Worm (Caenorhabditis elegans) whole organism, L1 larva: ENCODE data around the gene acp-5.

Experiments
- C04F5.9 ChIP-seq: sonication (generic microtip); optimal IDR thresholded peaks from 2 replicates; lab custom pipeline; 2016; ENCODE audit warnings: missing genetic modification characterization, missing compliant biosample characterization
- C16A3.4 ChIP-seq: fragments of 150-350 bp; optimal IDR thresholded peaks from 2 replicates; lab custom pipeline; 2014; ENCODE audit warnings: missing biosample characterization, missing genetic modification characterization
- C34B4.2 ChIP-seq: sonication (generic microtip); optimal IDR thresholded peaks from 2 replicates; lab custom pipeline; 2017; ENCODE audit warnings: mild to moderate bottlenecking, missing genetic modification characterization, missing compliant biosample characterization
- F16B12.6 ChIP-seq: fragments of 150-350 bp; optimal IDR thresholded peaks from 2 replicates; lab custom pipeline; 2014; ENCODE audit warnings: missing biosample characterization, missing genetic modification characterization
- alr-1 ChIP-seq: fragments of 200-800 bp; sonication (Bioruptor generic); optimal IDR thresholded peaks from 2 replicates; lab custom pipeline; 2018; ENCODE audit warnings: borderline replicate concordance, mild to moderate bottlenecking, missing genetic modification characterization, missing compliant biosample characterization
- ceh-8 ChIP-seq: fragments of 200-800 bp; sonication (Bioruptor generic); optimal IDR thresholded peaks from 2 replicates; lab custom pipeline; 2018; ENCODE audit warnings: mild to moderate bottlenecking, missing genetic modification characterization, moderate library complexity, missing compliant biosample characterization
- ceh-82 ChIP-seq, 3 experiments: fragments of 150-350 bp in 1 of 3; sonication (generic microtip) in 2 of 3; optimal IDR thresholded peaks; 2 replicates each; lab custom pipeline; 2014 to 2017; ENCODE audit warnings: missing biosample characterization in 3 of 3, missing genetic modification characterization in 3 of 3
- efl-3 ChIP-seq: fragments of 200-800 bp; sonication (Bioruptor generic); optimal IDR thresholded peaks from 2 replicates; lab custom pipeline; 2018; ENCODE audit warnings: mild to moderate bottlenecking, missing genetic modification characterization, missing compliant biosample characterization
- egl-27 ChIP-seq, 2 experiments: fragments of 150-350 bp in 1 of 2; sonication (generic microtip); optimal IDR thresholded peaks; 3 replicates each; lab custom pipeline; 2017 to 2018; ENCODE audit warnings: missing biosample characterization in 2 of 2, missing genetic modification characterization in 2 of 2, missing genetic modification reagents in 2 of 2
- elt-3 ChIP-seq, 6 experiments: fragments of 150-350 bp in 1 of 6; sonication (generic microtip); optimal IDR thresholded peaks; 2 replicates each; lab custom pipeline; 2017 to 2018; ENCODE audit warnings: missing biosample characterization in 6 of 6, missing genetic modification characterization in 6 of 6, inconsistent platforms in 1 of 6
- fkh-10 ChIP-seq: sonication (generic microtip); optimal IDR thresholded peaks from 2 replicates; lab custom pipeline; 2017; ENCODE audit warnings: missing biosample characterization, missing genetic modification reagents, missing genetic modification characterization
- fkh-4 ChIP-seq: sonication (generic microtip); optimal IDR thresholded peaks from 2 replicates; lab custom pipeline; 2016; ENCODE audit warnings: missing compliant biosample characterization, missing genetic modification characterization, borderline replicate concordance
- fkh-8 ChIP-seq: sonication (generic microtip); optimal IDR thresholded peaks from 2 replicates; lab custom pipeline; 2016; ENCODE audit warnings: mild to moderate bottlenecking, missing genetic modification characterization, missing compliant biosample characterization
- grh-1 ChIP-seq: fragments of 200-800 bp; sonication (Bioruptor generic); IDR thresholded peaks from 2 replicates; pipeline ENCODE4 v1.3.6; 2022; ENCODE audit warnings: missing genetic modification reagents, missing genetic modification characterization, missing compliant biosample characterization
- hlh-17 ChIP-seq: fragments of 200-800 bp; sonication (Bioruptor generic); optimal IDR thresholded peaks from 2 replicates; lab custom pipeline; 2018; ENCODE audit warnings: missing genetic modification characterization, mild to moderate bottlenecking, missing compliant biosample characterization, moderate library complexity, borderline replicate concordance
- irx-1 ChIP-seq: sonication (generic microtip); optimal IDR thresholded peaks from 2 replicates; lab custom pipeline; 2016; ENCODE audit warnings: missing genetic modification characterization, missing compliant biosample characterization
- lin-14 ChIP-seq: fragments of 200-800 bp; sonication (Bioruptor generic); optimal IDR thresholded peaks from 2 replicates; lab custom pipeline; 2018; ENCODE audit warnings: mild to moderate bottlenecking, missing genetic modification characterization, moderate library complexity, missing compliant biosample characterization
- lin-15B ChIP-seq: fragments of 150-350 bp; sonication (generic microtip); optimal IDR thresholded peaks from 3 replicates; lab custom pipeline; 2014; ENCODE audit warnings: missing biosample characterization, missing genetic modification characterization
- lin-39 ChIP-seq: fragments of 150-350 bp; optimal IDR thresholded peaks from 2 replicates; lab custom pipeline; 2014; ENCODE audit warnings: missing biosample characterization, missing genetic modification reagents, missing genetic modification characterization
- lir-3 ChIP-seq: sonication (generic microtip); optimal IDR thresholded peaks from 2 replicates; lab custom pipeline; 2016; ENCODE audit warnings: mild to moderate bottlenecking, missing genetic modification characterization, moderate library complexity, missing compliant biosample characterization; ENCODE audit not compliant: poor library complexity
- lsy-2 ChIP-seq, 2 experiments: fragments of 150-350 bp; optimal IDR thresholded peaks; 2 replicates each; lab custom pipeline; 2014; ENCODE audit warnings: missing biosample characterization in 2 of 2, missing genetic modification characterization in 2 of 2
- mdl-1 ChIP-seq, 2 experiments: fragments of 150-350 bp; optimal IDR thresholded peaks; 2 replicates each; lab custom pipeline; 2014 to 2017; ENCODE audit warnings: missing biosample characterization in 2 of 2, missing genetic modification characterization in 2 of 2, inconsistent platforms in 1 of 2
- mep-1 ChIP-seq: fragments of 150-350 bp; optimal IDR thresholded peaks from 2 replicates; lab custom pipeline; 2014; ENCODE audit warnings: missing biosample characterization, missing genetic modification characterization
- nhr-12 ChIP-seq: sonication (generic microtip); optimal IDR thresholded peaks from 2 replicates; lab custom pipeline; 2017; ENCODE audit warnings: missing biosample characterization, missing genetic modification characterization
- nhr-19 ChIP-seq: fragments of 200-800 bp; sonication (Bioruptor generic); conservative IDR thresholded peaks from 2 replicates; pipeline ENCODE4 v1.3.6; 2022; ENCODE audit warnings: missing genetic modification characterization, missing compliant biosample characterization
- nhr-20 ChIP-seq: sonication (generic microtip); optimal IDR thresholded peaks from 2 replicates; lab custom pipeline; 2016; ENCODE audit warnings: mild to moderate bottlenecking, missing genetic modification characterization, missing compliant biosample characterization
- nhr-28 ChIP-seq: fragments of 150-350 bp; optimal IDR thresholded peaks from 2 replicates; lab custom pipeline; 2014; ENCODE audit warnings: missing biosample characterization, missing genetic modification characterization
- nhr-71 ChIP-seq: sonication (generic microtip); optimal IDR thresholded peaks from 2 replicates; lab custom pipeline; 2016; ENCODE audit warnings: mild to moderate bottlenecking, missing genetic modification characterization, moderate library complexity, missing compliant biosample characterization
- nhr-76 ChIP-seq: sonication (generic microtip); optimal IDR thresholded peaks from 2 replicates; lab custom pipeline; 2017; ENCODE audit warnings: missing biosample characterization, missing genetic modification characterization
- nhr-84 ChIP-seq: sonication (generic microtip); optimal IDR thresholded peaks from 2 replicates; lab custom pipeline; 2017; ENCODE audit warnings: missing biosample characterization, missing genetic modification characterization
- nhr-85 ChIP-seq: sonication (generic microtip); peaks from one replicate; lab custom pipeline; 2016; ENCODE audit warnings: missing genetic modification characterization, inconsistent platforms, missing compliant biosample characterization
- pag-3 ChIP-seq: sonication (generic microtip); optimal IDR thresholded peaks from 2 replicates; lab custom pipeline; 2017; ENCODE audit warnings: missing genetic modification characterization, mild to moderate bottlenecking, missing compliant biosample characterization, antibody characterized with exemption, borderline replicate concordance; ENCODE audit not compliant: insufficient read depth
- rnt-1 ChIP-seq: sonication (generic microtip); optimal IDR thresholded peaks from 2 replicates; lab custom pipeline; 2016; ENCODE audit warnings: mild to moderate bottlenecking, missing genetic modification characterization, moderate library complexity, missing compliant biosample characterization
- snpc-4 ChIP-seq: fragments of 150-350 bp; optimal IDR thresholded peaks from 2 replicates; lab custom pipeline; 2014; ENCODE audit warnings: missing biosample characterization, missing genetic modification characterization
- snu-23 ChIP-seq: sonication (generic microtip); optimal IDR thresholded peaks from 2 replicates; lab custom pipeline; 2016; ENCODE audit warnings: missing genetic modification characterization, missing compliant biosample characterization
- sox-4 ChIP-seq: sonication (generic microtip); optimal IDR thresholded peaks from 2 replicates; lab custom pipeline; 2016; ENCODE audit warnings: missing genetic modification characterization, missing compliant biosample characterization
- sup-37 ChIP-seq: fragments of 200-800 bp; sonication (Bioruptor generic); optimal IDR thresholded peaks from 2 replicates; lab custom pipeline; 2018; ENCODE audit warnings: mild to moderate bottlenecking, missing genetic modification characterization, missing compliant biosample characterization
- unc-130 ChIP-seq: fragments of 150-350 bp; optimal IDR thresholded peaks from 2 replicates; lab custom pipeline; 2017; ENCODE audit warnings: missing biosample characterization, missing genetic modification characterization, inconsistent platforms
- unc-86 ChIP-seq: sonication (generic microtip); optimal IDR thresholded peaks from 2 replicates; lab custom pipeline; 2016; ENCODE audit warnings: missing genetic modification characterization, missing compliant biosample characterization
- zip-4 ChIP-seq: fragments of 200-800 bp; sonication (Bioruptor generic); optimal IDR thresholded peaks from 2 replicates; lab custom pipeline; 2018; ENCODE audit warnings: mild to moderate bottlenecking, missing genetic modification characterization, moderate library complexity, missing compliant biosample characterization
- ztf-4 ChIP-seq: fragments of 150-350 bp; optimal IDR thresholded peaks from 2 replicates; lab custom pipeline; 2014; ENCODE audit warnings: missing biosample characterization, missing genetic modification characterization

Gene acp-5

ce11 chrX:5801156-5801592 lies 28.1 kb upstream of the acp-5 start (continued):
- TF ChIP-seq nhr-84 (tag; lab: Kevin White, UChicago) (no peak), lin-39 (tag; lab: Kevin White, UChicago) (peak; percentile 59), nhr-19 (peak; percentile 91), ceh-82 (tag; optimal IDR thresholded peaks at IDR 0.05; lab: Kevin White, UChicago) (peak; percentile 61 to 83 (median 77)), F16B12.6 (no peak), irx-1 (tag; lab: Kevin White, UChicago) (peak; percentile 88), sox-4 (tag; lab: Kevin White, UChicago) (peak; percentile 69), efl-3 (GFP tag; lab: Kevin White, UChicago) (no peak), snpc-4 (peak; percentile 3), alr-1 (tag; lab: Kevin White, UChicago) (no peak), nhr-28 (no peak), rnt-1 (tag; lab: Kevin White, UChicago) (peak; percentile 71), fkh-8 (tag; lab: Kevin White, UChicago) (peak; percentile 70), lsy-2 (tag; optimal IDR thresholded peaks at IDR 0.05; lab: Kevin White, UChicago) (peak; percentile 68 to 86), fkh-4 (tag; lab: Kevin White, UChicago) (peak; percentile 29), nhr-71 (peak; percentile 95), nhr-85 (tag; lab: Kevin White, UChicago) (peak; percentile 91), ceh-8 (GFP tag; lab: Kevin White, UChicago) (peak; percentile 82), elt-3 (tag; optimal IDR thresholded peaks at IDR 0.05; lab: Kevin White, UChicago) (peak in 3 of 6 experiments; percentile 33 to 87 (median 80)), C04F5.9 (tag; lab: Kevin White, UChicago) (peak; percentile 45), hlh-17 (GFP tag; lab: Kevin White, UChicago) (no peak), egl-27 (tag; optimal IDR thresholded peaks at IDR 0.05; lab: Kevin White, UChicago) (no peak), nhr-12 (tag; lab: Kevin White, UChicago) (peak; percentile 28), nhr-76 (tag; lab: Kevin White, UChicago) (peak; percentile 75), snu-23 (peak; percentile 96), C34B4.2 (no peak), pag-3 (tag; lab: Kevin White, UChicago) (no peak), lir-3 (tag; lab: Kevin White, UChicago) (peak; percentile 82), C16A3.4 (tag; lab: Kevin White, UChicago) (peak; percentile 87), mdl-1 (tag; optimal IDR thresholded peaks at IDR 0.05; lab: Kevin White, UChicago) (peak in 1 of 2 experiments; percentile 82), zip-4 (GFP tag; lab: Kevin White, UChicago) (peak; percentile 78), unc-130 (tag; lab: Kevin White, UChicago) (no peak), mep-1 (tag; lab: Kevin White, UChicago) (peak; percentile 93), fkh-10 (GFP tag; lab: Kevin White, UChicago) (peak; percentile 19), sup-37 (GFP tag; lab: Kevin White, UChicago) (peak; percentile 81), nhr-20 (tag; lab: Kevin White, UChicago) (peak; percentile 93)
- TF ChIP-seq, all 84 proteins: peak for 61

- TF ChIP-seq unc-86 (tag; lab: Kevin White, UChicago), result peak; percentile 39
- peak; percentile 41 for TF ChIP-seq lin-14 (GFP tag; lab: Kevin White, UChicago)
- no peak for TF ChIP-seq irx-1 (tag; lab: Kevin White, UChicago)
Observed at ce11 chrX:5802582-5802981, 26.7 kb upstream of the acp-5 start.

ce11 chrX:5803492-5803891 lies 25.7 kb upstream of the acp-5 start:
- TF ChIP-seq lin-14 (GFP tag; lab: Kevin White, UChicago), result peak; percentile 68
- TF ChIP-seq snu-23, result peak; percentile 31
- peak; percentile 7 for TF ChIP-seq ztf-4 (tag; lab: Kevin White, UChicago)
- TF ChIP-seq unc-130 (tag; lab: Kevin White, UChicago), result no peak
- TF ChIP-seq fkh-8 (tag; lab: Kevin White, UChicago), result no peak
- peak; percentile 87 for TF ChIP-seq nhr-85 (tag; lab: Kevin White, UChicago)
- TF ChIP-seq mep-1 (tag; lab: Kevin White, UChicago), result peak; percentile 66
- TF ChIP-seq grh-1 (GFP tag; lab: Robert Waterston, UW), result no peak
- TF ChIP-seq lin-15B, result no peak
- peak; percentile 46 for TF ChIP-seq nhr-20 (tag; lab: Kevin White, UChicago)
- TF ChIP-seq nhr-71, result peak; percentile 30
